Worm (Caenorhabditis elegans) whole organism, mixed stage, embryonic: Measurements from ENCODE around the gene Y52E8A.6.

Experiments
- lin-13 ChIP-seq: fragments of 150-350 bp; optimal IDR thresholded peaks from 2 replicates; lab custom pipeline; 2014; ENCODE audit warnings: missing biosample characterization, missing genetic modification characterization
- nhr-12 ChIP-seq: fragments of 150-350 bp; optimal IDR thresholded peaks from 2 replicates; lab custom pipeline; 2014; ENCODE audit warnings: missing biosample characterization, missing genetic modification characterization
- snpc-4 ChIP-seq: fragments of 150-350 bp; optimal IDR thresholded peaks from 2 replicates; lab custom pipeline; 2014; ENCODE audit warnings: missing biosample characterization, missing genetic modification characterization
- ztf-11 ChIP-seq: fragments of 150-350 bp; optimal IDR thresholded peaks from 2 replicates; lab custom pipeline; 2014; ENCODE audit warnings: missing biosample characterization, missing genetic modification characterization

- TF ChIP-seq lin-13 (no peak), nhr-12 (tag; lab: Kevin White, UChicago) (no peak), snpc-4 (no peak), ztf-11 (tag; lab: Kevin White, UChicago) (no peak)
Observed at ce11 chrII:4267711-4268110, 52.1 kb downstream of the Y52E8A.6 start.
